Worm (Caenorhabditis elegans): ENCODE measurements around the gene T07E3.2.

- no peak for TF ChIP-seq tag-97 (GFP tag; IDR thresholded peaks at IDR 0.05)
- no peak for TF ChIP-seq lsy-2 (tag; optimal IDR thresholded peaks at IDR 0.05)
- no peak for TF ChIP-seq lin-39 (tag; optimal IDR thresholded peaks at IDR 0.05)
- TF ChIP-seq Y5F2A.4 (GFP tag; optimal IDR thresholded peaks at IDR 0.05), result no peak
- no peak for TF ChIP-seq unc-130 (GFP tag; optimal IDR thresholded peaks at IDR 0.05)
- TF ChIP-seq pqm-1 (tag; optimal IDR thresholded peaks at IDR 0.05), result no peak
- no peak for TF ChIP-seq dmd-6 (GFP tag; IDR thresholded peaks at IDR 0.05)
- TF ChIP-seq nhr-76 (tag; optimal IDR thresholded peaks at IDR 0.05), result no peak
- no peak for TF ChIP-seq R02D3.7 (tag; optimal IDR thresholded peaks at IDR 0.05)
- TF ChIP-seq vab-7 (GFP tag; IDR thresholded peaks at IDR 0.05), result no peak
Measured at ce11 chrIII:6895677-6896076, 10.8 kb upstream of the T07E3.2 start.

Data from whole organism, L4 larva.